Worm (Caenorhabditis elegans) whole organism, young adult: ENCODE results near the gene K07H8.9.

Experiments used
- B0019.2 ChIP-seq: fragments of 200-800 bp; sonication (Bioruptor generic); conservative IDR thresholded peaks from 2 replicates; pipeline ENCODE4 v1.3.6; 2022; ENCODE audit warnings: missing genetic modification reagents, missing genetic modification characterization, missing compliant biosample characterization
- B0261.1 ChIP-seq: sonication (generic microtip); optimal IDR thresholded peaks from 2 replicates; lab custom pipeline; 2016; ENCODE audit warnings: mild to moderate bottlenecking, missing genetic modification characterization, moderate library complexity, missing compliant biosample characterization
- B0336.3 ChIP-seq: fragments of 200-800 bp; sonication (Bioruptor generic); IDR thresholded peaks from 2 replicates; pipeline ENCODE4 v1.3.6; 2022; ENCODE audit warnings: missing genetic modification characterization, missing compliant biosample characterization
- C06A6.2 ChIP-seq: fragments of 200-800 bp; sonication (Bioruptor generic); conservative IDR thresholded peaks from 2 replicates; pipeline ENCODE4 v1.3.6; 2022; ENCODE audit warnings: missing genetic modification characterization, missing compliant biosample characterization
- C17E4.6 ChIP-seq: fragments of 200-800 bp; sonication (Bioruptor generic); IDR thresholded peaks from 2 replicates; pipeline ENCODE4 v1.3.6; 2022; ENCODE audit warnings: missing genetic modification reagents, missing genetic modification characterization, missing compliant biosample characterization
- F10E7.11 ChIP-seq: sonication (generic microtip); optimal IDR thresholded peaks from 2 replicates; lab custom pipeline; 2017; ENCODE audit warnings: mild to moderate bottlenecking, missing genetic modification characterization, moderate library complexity, missing compliant biosample characterization
- F22D6.2 ChIP-seq: sonication (generic microtip); optimal IDR thresholded peaks from 2 replicates; lab custom pipeline; 2016; ENCODE audit warnings: mild to moderate bottlenecking, missing genetic modification characterization, missing compliant biosample characterization
- F23B12.7 ChIP-seq: sonication (generic microtip); optimal IDR thresholded peaks from 2 replicates; lab custom pipeline; 2017; ENCODE audit warnings: missing genetic modification characterization, mild to moderate bottlenecking, missing compliant biosample characterization, antibody characterized with exemption, moderate library complexity; ENCODE audit not compliant: insufficient read depth
- F37B4.10 ChIP-seq: fragments of 200-800 bp; sonication (Bioruptor generic); IDR thresholded peaks from 2 replicates; pipeline ENCODE4 v1.3.6; 2022; ENCODE audit warnings: missing genetic modification characterization, missing compliant biosample characterization
- F39B2.1 ChIP-seq: fragments of 200-800 bp; sonication (Bioruptor generic); IDR thresholded peaks from 2 replicates; pipeline ENCODE4 v1.3.6; 2022; ENCODE audit warnings: missing genetic modification reagents, missing genetic modification characterization, missing compliant biosample characterization
- F52B5.7 ChIP-seq: sonication (generic microtip); optimal IDR thresholded peaks from 2 replicates; lab custom pipeline; 2016; ENCODE audit warnings: mild to moderate bottlenecking, missing genetic modification characterization, missing compliant biosample characterization
- F55B11.4 ChIP-seq: sonication (generic microtip); optimal IDR thresholded peaks from 2 replicates; lab custom pipeline; 2016; ENCODE audit warnings: missing compliant biosample characterization, missing genetic modification characterization, borderline replicate concordance; ENCODE audit not compliant: insufficient read depth
- F57C9.4 ChIP-seq: sonication (generic microtip); optimal IDR thresholded peaks from 2 replicates; lab custom pipeline; 2017; ENCODE audit warnings: mild to moderate bottlenecking, missing genetic modification characterization, missing compliant biosample characterization
- Y53G8AR.9 ChIP-seq: fragments of 200-800 bp; sonication (Bioruptor generic); conservative IDR thresholded peaks from 2 replicates; pipeline ENCODE4 v1.3.6; 2022; ENCODE audit warnings: missing genetic modification reagents, missing genetic modification characterization, missing compliant biosample characterization
- Y79H2A.3 ChIP-seq: fragments of 200-800 bp; sonication (Bioruptor generic); conservative IDR thresholded peaks from 2 replicates; pipeline ENCODE4 v1.3.6; 2022; ENCODE audit warnings: missing genetic modification reagents, missing genetic modification characterization, missing compliant biosample characterization
- aptf-2 ChIP-seq: fragments of 200-800 bp; sonication (Bioruptor generic); conservative IDR thresholded peaks from 2 replicates; pipeline ENCODE4 v1.3.6; 2022; ENCODE audit warnings: missing genetic modification reagents, missing genetic modification characterization, missing compliant biosample characterization
- atf-7 ChIP-seq: sonication (generic microtip); optimal IDR thresholded peaks from 2 replicates; lab custom pipeline; 2017; ENCODE audit warnings: mild to moderate bottlenecking, missing genetic modification characterization, missing compliant biosample characterization
- attf-3 ChIP-seq: fragments of 200-800 bp; sonication (Bioruptor generic); conservative IDR thresholded peaks from 2 replicates; pipeline ENCODE4 v1.3.6; 2022; ENCODE audit warnings: missing genetic modification reagents, missing genetic modification characterization, missing compliant biosample characterization
- attf-5 ChIP-seq: fragments of 200-800 bp; sonication (Bioruptor generic); optimal IDR thresholded peaks from 2 replicates; lab custom pipeline; 2018; ENCODE audit warnings: mild to moderate bottlenecking, missing genetic modification characterization, missing compliant biosample characterization
- attf-6 ChIP-seq: fragments of 200-800 bp; sonication (Bioruptor generic); IDR thresholded peaks from 2 replicates; pipeline ENCODE4 v1.3.6; 2022; ENCODE audit warnings: missing genetic modification reagents, missing genetic modification characterization, missing compliant biosample characterization
- cebp-2 ChIP-seq: fragments of 200-800 bp; sonication (Bioruptor generic); IDR thresholded peaks from 2 replicates; pipeline ENCODE4 v1.3.6; 2022; ENCODE audit warnings: missing genetic modification characterization, missing compliant biosample characterization
- ceh-40 ChIP-seq: fragments of 200-800 bp; sonication (Bioruptor generic); IDR thresholded peaks from 2 replicates; pipeline ENCODE4 v1.3.6; 2022; ENCODE audit warnings: missing genetic modification characterization, missing compliant biosample characterization
- dpff-1 ChIP-seq: sonication (generic microtip); optimal IDR thresholded peaks from 2 replicates; lab custom pipeline; 2017; ENCODE audit warnings: mild to moderate bottlenecking, missing genetic modification characterization, missing compliant biosample characterization
- egl-18 ChIP-seq: fragments of 200-800 bp; sonication (Bioruptor generic); IDR thresholded peaks from 2 replicates; pipeline ENCODE4 v1.3.6; 2022; ENCODE audit warnings: missing genetic modification reagents, missing genetic modification characterization, missing compliant biosample characterization
- ets-4 ChIP-seq: fragments of 200-800 bp; sonication (Bioruptor generic); optimal IDR thresholded peaks from 2 replicates; lab custom pipeline; 2018; ENCODE audit warnings: mild to moderate bottlenecking, missing genetic modification characterization, missing compliant biosample characterization
- hmg-1.2 ChIP-seq: fragments of 200-800 bp; sonication (Bioruptor generic); IDR thresholded peaks from 2 replicates; pipeline ENCODE4 v1.3.6; 2022; ENCODE audit warnings: missing genetic modification reagents, missing genetic modification characterization, missing compliant biosample characterization
- lag-1 ChIP-seq: fragments of 200-800 bp; sonication (Bioruptor generic); IDR thresholded peaks from 2 replicates; pipeline ENCODE4 v1.3.6; 2022; ENCODE audit warnings: missing genetic modification reagents, missing genetic modification characterization, missing compliant biosample characterization
- lin-26 ChIP-seq: fragments of 200-800 bp; sonication (Bioruptor generic); IDR thresholded peaks from 2 replicates; pipeline ENCODE4 v1.3.6; 2022; ENCODE audit warnings: missing genetic modification reagents, missing genetic modification characterization, missing compliant biosample characterization
- lin-40 ChIP-seq: sonication (generic microtip); optimal IDR thresholded peaks from 2 replicates; lab custom pipeline; 2016; ENCODE audit warnings: missing genetic modification characterization, mild to moderate bottlenecking, missing compliant biosample characterization, missing genotype, missing genetic modification reagents
- lin-54 ChIP-seq: fragments of 200-800 bp; sonication (Bioruptor generic); optimal IDR thresholded peaks from 2 replicates; lab custom pipeline; 2018; ENCODE audit warnings: mild to moderate bottlenecking, missing genetic modification characterization, missing compliant biosample characterization
- madf-3 ChIP-seq: fragments of 200-800 bp; sonication (Bioruptor generic); IDR thresholded peaks from 2 replicates; pipeline ENCODE4 v1.3.6; 2022; ENCODE audit warnings: missing genetic modification reagents, missing genetic modification characterization, missing compliant biosample characterization
- mcd-1 ChIP-seq: fragments of 200-800 bp; sonication (Bioruptor generic); IDR thresholded peaks from 2 replicates; pipeline ENCODE4 v1.3.6; 2022; ENCODE audit warnings: missing genetic modification reagents, missing genetic modification characterization, missing compliant biosample characterization
- mel-28 ChIP-seq: sonication (generic microtip); optimal IDR thresholded peaks from 2 replicates; lab custom pipeline; 2016; ENCODE audit warnings: borderline replicate concordance, mild to moderate bottlenecking, missing genetic modification characterization, missing compliant biosample characterization
- mes-4 ChIP-seq: sonication (generic microtip); optimal IDR thresholded peaks from 2 replicates; lab custom pipeline; 2016; ENCODE audit warnings: missing genotype, missing genetic modification characterization, missing compliant biosample characterization
- mxl-1 ChIP-seq: sonication (generic microtip); optimal IDR thresholded peaks from 2 replicates; lab custom pipeline; 2016; ENCODE audit warnings: missing genetic modification characterization, missing compliant biosample characterization
- nfyb-1 ChIP-seq: fragments of 200-800 bp; sonication (Bioruptor generic); IDR thresholded peaks from 2 replicates; pipeline ENCODE4 v1.3.6; 2022; ENCODE audit warnings: missing genetic modification reagents, missing genetic modification characterization, missing compliant biosample characterization
- nhr-90 ChIP-seq: sonication (generic microtip); optimal IDR thresholded peaks from 2 replicates; lab custom pipeline; 2016; ENCODE audit warnings: missing genotype, mild to moderate bottlenecking, missing genetic modification characterization, missing compliant biosample characterization
- rcor-1 ChIP-seq: fragments of 200-800 bp; sonication (Bioruptor generic); IDR thresholded peaks from 2 replicates; pipeline ENCODE4 v1.3.6; 2022; ENCODE audit warnings: missing genetic modification reagents, missing genetic modification characterization, missing compliant biosample characterization
- repo-1 ChIP-seq: sonication (generic microtip); optimal IDR thresholded peaks from 2 replicates; lab custom pipeline; 2017; ENCODE audit warnings: mild to moderate bottlenecking, missing genetic modification characterization, missing compliant biosample characterization
- sdz-38 ChIP-seq: sonication (generic microtip); optimal IDR thresholded peaks from 2 replicates; lab custom pipeline; 2016; ENCODE audit warnings: missing genotype, missing genetic modification characterization, missing compliant biosample characterization
- sea-2 ChIP-seq: fragments of 200-800 bp; sonication (Bioruptor generic); IDR thresholded peaks from 2 replicates; pipeline ENCODE4 v1.3.6; 2022; ENCODE audit warnings: missing genetic modification characterization, missing compliant biosample characterization
- snpc-1.3 ChIP-seq: sonication (generic microtip); optimal IDR thresholded peaks from 2 replicates; lab custom pipeline; 2017; ENCODE audit warnings: missing genetic modification characterization, mild to moderate bottlenecking, missing compliant biosample characterization, antibody characterized with exemption, moderate library complexity, missing genotype, missing genetic modification reagents; ENCODE audit not compliant: insufficient read depth
- zfh-2 ChIP-seq: fragments of 200-800 bp; sonication (Bioruptor generic); conservative IDR thresholded peaks from 2 replicates; pipeline ENCODE4 v1.3.6; 2022; ENCODE audit warnings: missing genetic modification reagents, missing genetic modification characterization, missing compliant biosample characterization
- ztf-22 ChIP-seq: fragments of 200-800 bp; sonication (Bioruptor generic); optimal IDR thresholded peaks from 2 replicates; lab custom pipeline; 2018; ENCODE audit warnings: mild to moderate bottlenecking, missing genetic modification characterization, moderate library complexity, missing compliant biosample characterization
- ztf-26 ChIP-seq: sonication (generic microtip); optimal IDR thresholded peaks from 2 replicates; lab custom pipeline; 2017; ENCODE audit warnings: missing genetic modification characterization, missing compliant biosample characterization

The K07H8.9 gene

DNA sequence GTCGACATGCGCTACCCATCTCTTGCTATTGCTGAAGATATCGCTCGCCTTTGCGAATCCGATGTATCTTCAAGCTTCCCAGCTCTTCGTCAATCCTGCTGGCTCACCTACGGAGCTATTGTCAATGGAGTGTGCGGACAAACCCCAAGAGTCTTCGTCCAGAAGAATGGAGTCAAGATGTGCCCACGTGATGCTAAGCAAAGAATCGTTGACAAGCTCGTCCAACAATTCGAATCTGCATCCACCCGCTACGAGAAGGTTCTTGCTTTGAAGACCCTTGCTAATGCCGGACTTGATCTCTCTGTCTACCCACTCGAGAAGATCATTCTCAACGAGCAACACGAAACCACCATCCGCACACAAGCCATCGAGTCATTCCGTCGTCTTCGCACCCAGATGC is 23.6 kb downstream of the K07H8.9 start:
- TF ChIP-seq B0336.3 (GFP tag; lab: Robert Waterston, UW): 0 out of 2 replicates have a peak, but pooled peaks have one; percentile 2
- peak; percentile 67 for TF ChIP-seq atf-7
- TF ChIP-seq repo-1 (tag; lab: Kevin White, UChicago): peak; percentile 65
- 0 out of 2 replicates have a peak, but pooled peaks have one; percentile 12 for TF ChIP-seq rcor-1 (GFP tag; lab: Robert Waterston, UW)
- TF ChIP-seq nhr-90: peak; percentile 52
- TF ChIP-seq attf-6: no peak
- peak; percentile 60; the same call in 1 of the 2 replicates for TF ChIP-seq madf-3 (GFP tag; lab: Robert Waterston, UW)
- TF ChIP-seq lin-40 (tag; lab: Kevin White, UChicago): no peak
- peak; percentile 26 for TF ChIP-seq F22D6.2 (tag; lab: Kevin White, UChicago)
- TF ChIP-seq F37B4.10 (GFP tag; lab: Robert Waterston, UW): 0 out of 2 replicates have a peak, but pooled peaks have one; percentile 4
- TF ChIP-seq cebp-2: no peak
- 0 out of 2 replicates have a peak, but pooled peaks have one; percentile 7 for TF ChIP-seq Y53G8AR.9 (GFP tag; lab: Robert Waterston, UW)

ce11 chrIV:8260848-8261638 is 25.2 kb downstream of the K07H8.9 start, which contains the start of gene vit-6:
Gene vit-6 (plus strand): TSS chrIV:8261157.
- TF ChIP-seq F23B12.7 (tag; lab: Kevin White, UChicago): no peak
- 0 out of 2 replicates have a peak, but pooled peaks have one; percentile 12 for TF ChIP-seq sea-2
- no peak for TF ChIP-seq lin-54
- TF ChIP-seq mel-28: no peak
- TF ChIP-seq B0019.2: no peak
- TF ChIP-seq ztf-26 (tag; lab: Kevin White, UChicago): no peak
- no peak for TF ChIP-seq aptf-2 (GFP tag; lab: Robert Waterston, UW)
- TF ChIP-seq attf-3: no peak
- TF ChIP-seq B0261.1 (tag; lab: Kevin White, UChicago): no peak
- TF ChIP-seq F10E7.11 (tag; lab: Kevin White, UChicago): no peak
- TF ChIP-seq attf-5 (GFP tag; lab: Kevin White, UChicago): no peak
- no peak for TF ChIP-seq Y79H2A.3 (GFP tag; lab: Robert Waterston, UW)
- TF ChIP-seq ceh-40 (GFP tag; lab: Robert Waterston, UW): no peak
- TF ChIP-seq dpff-1 (tag; lab: Kevin White, UChicago): peak; percentile 45
- TF ChIP-seq ets-4 (GFP tag; lab: Kevin White, UChicago): peak; percentile 6
- no peak; the same call in 1 of the 2 replicates for TF ChIP-seq mcd-1
- TF ChIP-seq Y53G8AR.9 (GFP tag; lab: Robert Waterston, UW): peak; percentile 58; the same call in 1 of the 2 replicates
- TF ChIP-seq zfh-2 (GFP tag; lab: Robert Waterston, UW): no peak; the same call in 1 of the 2 replicates
- peak; percentile 63 for TF ChIP-seq F52B5.7
- peak; percentile 63 for TF ChIP-seq B0336.3 (GFP tag; lab: Robert Waterston, UW)
- TF ChIP-seq lag-1: no peak
- TF ChIP-seq nfyb-1 (GFP tag; lab: Robert Waterston, UW): no peak
- TF ChIP-seq mxl-1 (tag; lab: Kevin White, UChicago): no peak
- TF ChIP-seq F57C9.4: no peak
- TF ChIP-seq snpc-1.3: no peak
- peak; percentile 8 for TF ChIP-seq ztf-22 (GFP tag; lab: Kevin White, UChicago)
- TF ChIP-seq sdz-38 (tag; lab: Kevin White, UChicago): no peak
- TF ChIP-seq F37B4.10 (GFP tag; lab: Robert Waterston, UW): no peak
- TF ChIP-seq C06A6.2 (GFP tag; lab: Robert Waterston, UW): no peak
- TF ChIP-seq F39B2.1 (GFP tag; lab: Robert Waterston, UW): no peak
- peak; percentile 37; the same call in 1 of the 2 replicates for TF ChIP-seq hmg-1.2
- TF ChIP-seq C17E4.6 (GFP tag; lab: Robert Waterston, UW): no peak
- no peak for TF ChIP-seq egl-18 (GFP tag; lab: Robert Waterston, UW)
- TF ChIP-seq mes-4: no peak
- no peak for TF ChIP-seq F55B11.4 (tag; lab: Kevin White, UChicago)
- no peak for TF ChIP-seq lin-26
